Worm (Caenorhabditis elegans): ENCODE data around the gene ima-3.

DNA sequence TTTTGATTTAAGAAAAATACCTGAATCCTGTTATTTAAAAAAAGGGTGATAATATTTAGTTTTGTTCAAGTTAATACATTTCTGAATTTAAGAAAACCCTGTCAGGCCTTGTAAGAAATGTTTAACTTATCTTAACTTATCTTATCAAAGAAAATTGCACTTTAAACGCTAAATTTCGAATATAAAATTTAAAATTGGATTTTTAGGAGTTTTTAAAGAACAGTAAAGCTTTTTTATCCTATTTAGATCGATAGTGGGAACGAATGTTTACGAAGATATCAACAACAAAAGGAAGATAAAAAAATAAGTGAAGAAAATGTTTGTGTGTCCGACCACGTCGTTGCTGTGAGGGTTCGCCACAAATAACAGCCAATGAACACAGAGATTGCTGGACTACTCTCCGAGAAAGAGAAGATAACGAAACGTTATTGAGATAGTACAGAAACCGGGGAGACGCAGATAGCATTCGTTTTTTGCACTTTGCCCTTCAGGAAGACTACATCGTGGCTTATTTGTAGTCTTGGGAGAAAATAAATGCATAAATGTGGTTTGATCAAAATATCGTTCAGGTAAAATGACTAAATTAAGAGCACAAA is 8.4 kb downstream of the ima-3 start, which contains the start of gene dif-1:
- TF ChIP-seq nhr-28 (tag; optimal IDR thresholded peaks at IDR 0.05), result no peak
- TF ChIP-seq unc-62 (GFP tag; optimal IDR thresholded peaks at IDR 0.05), result no peak
- TF ChIP-seq nhr-237 (tag; optimal IDR thresholded peaks at IDR 0.05), result no peak
- no peak for TF ChIP-seq drap-1 (GFP tag; optimal IDR thresholded peaks at IDR 0.05)
- TF ChIP-seq pha-4 (tag; optimal IDR thresholded peaks at IDR 0.05), result no peak
- no peak for TF ChIP-seq snpc-4 (tag; optimal IDR thresholded peaks at IDR 0.05)
- TF ChIP-seq elt-3 (tag; optimal IDR thresholded peaks at IDR 0.05), result no peak
- no peak for TF ChIP-seq ztf-11 (tag; optimal IDR thresholded peaks at IDR 0.05)
- no peak for TF ChIP-seq nhr-76 (tag; optimal IDR thresholded peaks at IDR 0.05)
- no peak for TF ChIP-seq unc-39 (tag; optimal IDR thresholded peaks at IDR 0.05)
- no peak for TF ChIP-seq lsy-2 (tag; optimal IDR thresholded peaks at IDR 0.05)
- no peak for TF ChIP-seq ham-2 (GFP tag; optimal IDR thresholded peaks at IDR 0.05)
- TF ChIP-seq elt-1 (tag; optimal IDR thresholded peaks at IDR 0.05; ENCODE audit: borderline replicate concordance, insufficient read depth), result no peak
